Worm (Caenorhabditis elegans): ENCODE results near the gene nlp-34.

DNA sequence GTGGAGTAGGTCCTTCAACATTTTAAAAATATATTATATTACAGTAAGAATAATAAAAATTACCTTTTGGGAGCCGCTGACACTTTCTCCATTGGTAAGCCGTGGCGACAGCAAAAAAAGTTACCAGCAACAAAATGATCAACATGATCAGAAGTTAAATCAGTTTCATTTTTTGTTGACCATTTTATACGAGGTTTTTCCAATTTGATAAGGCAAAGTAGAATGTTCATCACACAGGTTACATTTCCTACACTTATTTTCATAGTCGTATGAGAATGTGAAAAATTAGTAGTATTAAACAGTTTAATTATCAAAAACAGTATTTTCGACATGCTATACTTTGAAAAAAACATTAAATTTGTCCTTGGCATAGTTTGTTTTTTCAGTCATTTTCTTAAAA, 6.1 kb downstream of the nlp-34 start, which contains the start of gene cyp-34A10:
- TF ChIP-seq Y67H2A.10 (GFP tag; conservative IDR thresholded peaks at IDR 0.05) = no peak
- no peak for TF ChIP-seq lin-40 (tag; optimal IDR thresholded peaks at IDR 0.05)
- TF ChIP-seq K11D2.4 (GFP tag; IDR thresholded peaks at IDR 0.05) = no peak
- TF ChIP-seq lir-1 (GFP tag; conservative IDR thresholded peaks at IDR 0.05) = no peak
- no peak for TF ChIP-seq ceh-58 (GFP tag; IDR thresholded peaks at IDR 0.05)
- TF ChIP-seq fkh-3 (tag; optimal IDR thresholded peaks at IDR 0.05) = no peak
- TF ChIP-seq F55B11.4 (tag; optimal IDR thresholded peaks at IDR 0.05; ENCODE audit: borderline replicate concordance, insufficient read depth) = no peak
- no peak for TF ChIP-seq somi-1 (GFP tag; optimal IDR thresholded peaks at IDR 0.05)
- no peak for TF ChIP-seq atf-7 (tag; optimal IDR thresholded peaks at IDR 0.05)
